Fruit fly (Drosophila melanogaster): ENCODE results near the gene Sf3b5.

- TF ChIP-seq gsb (GFP tag; IDR thresholded peaks at IDR 0.05) (no peak), CG34224 (GFP tag; IDR thresholded peaks at IDR 0.05; ENCODE audit: partially characterized antibody) (no peak), insv (GFP tag; optimal IDR thresholded peaks at IDR 0.05) (no peak), CG6854 (GFP tag; optimal IDR thresholded peaks at IDR 0.05) (no peak), otp (GFP tag; IDR thresholded peaks at IDR 0.05) (no peak), pnt (GFP tag; optimal IDR thresholded peaks at IDR 0.05) (no peak), CG14667 (GFP tag; IDR thresholded peaks at IDR 0.05) (no peak), MBD-R2 (GFP tag; IDR thresholded peaks at IDR 0.05) (no peak), oc (tag; optimal IDR thresholded peaks at IDR 0.05) (peak; percentile 50)
Measured at dm6 chr3R:9024835-9025510, 9.8 kb upstream of the Sf3b5 start.

All from whole organism, embryonic.